Worm (Caenorhabditis elegans): ENCODE data around the gene twk-45.

twk-45 gene

ce11 chrIII:2746553-2746952 lies 55.1 kb downstream of the twk-45 start, which contains the start of gene Y71H2AM.14:
Gene Y71H2AM.14 (minus strand): TSS chrIII:2746653.
- no peak for TF ChIP-seq ceh-45 (GFP tag; IDR thresholded peaks at IDR 0.05)
- no peak for TF ChIP-seq elt-4 (tag; optimal IDR thresholded peaks at IDR 0.05)
- no peak for TF ChIP-seq hlh-15 (tag; optimal IDR thresholded peaks at IDR 0.05)
- no peak for TF ChIP-seq unc-3 (GFP tag; conservative IDR thresholded peaks at IDR 0.05)
- TF ChIP-seq unc-3 (tag; optimal IDR thresholded peaks at IDR 0.05): no peak
- TF ChIP-seq ets-4 (tag; optimal IDR thresholded peaks at IDR 0.05): no peak
